Fruit fly (Drosophila melanogaster) whole organism, wandering third instar larva: ENCODE measurements around the gene CG42750.

Experiments
- CG32264 ChIP-seq: fragments of 200-800 bp; sonication (Bioruptor generic); optimal IDR thresholded peaks from 2 replicates; lab custom pipeline; 2016; ENCODE audit warnings: missing biosample characterization, missing genetic modification characterization
- Dfd ChIP-seq: fragments of >200 bp; optimal IDR thresholded peaks from 2 replicates; lab custom pipeline; 2017; ENCODE audit warnings: missing biosample characterization, missing genetic modification characterization
- Mio ChIP-seq: sonication (Bioruptor generic); optimal IDR thresholded peaks from 2 replicates; lab custom pipeline; 2016; ENCODE audit warnings: missing biosample characterization, missing genetic modification characterization
- OdsH ChIP-seq: fragments of 200-800 bp; sonication (Bioruptor generic); optimal IDR thresholded peaks from 2 replicates; lab custom pipeline; 2016; ENCODE audit warnings: missing biosample characterization, mild to moderate bottlenecking, missing genetic modification characterization
- Vsx2 ChIP-seq: fragments of 200-300, 225-300 bp; sonication (Bioruptor generic); optimal IDR thresholded peaks from 2 replicates; lab custom pipeline; 2018; ENCODE audit warnings: missing biosample characterization, missing genetic modification characterization; ENCODE audit not compliant: partially characterized antibody
- dsf ChIP-seq: sonication (Bioruptor generic); optimal IDR thresholded peaks from 2 replicates; lab custom pipeline; 2016; ENCODE audit warnings: missing biosample characterization, missing genetic modification characterization, borderline replicate concordance
- sage ChIP-seq: fragments of 200-800 bp; sonication (Bioruptor generic); optimal IDR thresholded peaks from 2 replicates; lab custom pipeline; 2016; ENCODE audit warnings: missing biosample characterization, mild to moderate bottlenecking, missing genetic modification characterization
- tai ChIP-seq: sonication (Bioruptor generic); optimal IDR thresholded peaks from 2 replicates; lab custom pipeline; 2016; ENCODE audit warnings: missing biosample characterization, missing genetic modification characterization

- TF ChIP-seq sage (GFP tag; lab: Kevin White, UChicago) (no peak), Mio (GFP tag; lab: Kevin White, UChicago) (no peak), Dfd (GFP tag; lab: Kevin White, UChicago) (no peak), Vsx2 (GFP tag; lab: Kevin White, UChicago) (no peak), CG32264 (no peak), tai (GFP tag; lab: Kevin White, UChicago) (no peak), dsf (GFP tag; lab: Kevin White, UChicago) (no peak), OdsH (GFP tag; lab: Kevin White, UChicago) (no peak)
Observed at dm6 chr2L:18149903-18150302, 125.7 kb downstream of the CG42750 start.
